Fruit fly (Drosophila melanogaster) whole organism, prepupa: ENCODE measurements around the gene CG17329.

Experiments
- Blimp-1 ChIP-seq: fragments of 200-800 bp; sonication (Bioruptor generic); optimal IDR thresholded peaks from 3 replicates; lab custom pipeline; 2017; ENCODE audit warnings: missing biosample characterization, missing genetic modification characterization, mild to moderate bottlenecking, moderate library complexity, missing genetic modification reagents
- CG10631 ChIP-seq: fragments of 200-800 bp; sonication (Bioruptor generic); optimal IDR thresholded peaks from 2 replicates; lab custom pipeline; 2016; ENCODE audit warnings: missing biosample characterization, missing genetic modification characterization
- CG10669 ChIP-seq: fragments of 200-800 bp; sonication (Bioruptor generic); optimal IDR thresholded peaks from 3 replicates; lab custom pipeline; 2018; ENCODE audit warnings: missing biosample characterization, mild to moderate bottlenecking, missing genetic modification characterization, moderate library complexity
- CG11294 ChIP-seq: fragments of 200-800 bp; sonication (Bioruptor generic); IDR thresholded peaks from 2 replicates; pipeline ENCODE4 v1.3.6; 2022; ENCODE audit warnings: missing biosample characterization, missing genetic modification characterization
- CG11762 ChIP-seq: fragments of 200-800 bp; sonication (Bioruptor generic); optimal IDR thresholded peaks from 3 replicates; lab custom pipeline; 2016; ENCODE audit warnings: missing biosample characterization, missing genetic modification characterization; ENCODE audit not compliant: insufficient read depth
- CG11902 ChIP-seq: fragments of 200-800 bp; sonication (Bioruptor generic); optimal IDR thresholded peaks from 3 replicates; lab custom pipeline; 2016; ENCODE audit warnings: missing biosample characterization, missing genetic modification characterization
- CG15336 ChIP-seq: fragments of 200-800 bp; sonication (Bioruptor generic); IDR thresholded peaks from 2 replicates; pipeline ENCODE4 v1.3.6; 2022; ENCODE audit warnings: missing biosample characterization, missing genetic modification characterization
- CG3919 ChIP-seq: fragments of 200-800 bp; sonication (Bioruptor generic); optimal IDR thresholded peaks from 3 replicates; lab custom pipeline; 2016; ENCODE audit warnings: missing biosample characterization, missing genetic modification characterization
- CG6163 ChIP-seq: fragments of 200-800 bp; sonication (Bioruptor generic); IDR thresholded peaks from 3 replicates; pipeline ENCODE4 v1.3.6; 2022; ENCODE audit warnings: missing biosample characterization, missing genetic modification characterization
- CG6276 ChIP-seq: fragments of 200-800 bp; sonication (Bioruptor generic); optimal IDR thresholded peaks from 2 replicates; lab custom pipeline; 2017; ENCODE audit warnings: missing biosample characterization, mild to moderate bottlenecking, missing genetic modification characterization
- CG6808 ChIP-seq: fragments of 200-800 bp; sonication (Bioruptor generic); optimal IDR thresholded peaks from 3 replicates; lab custom pipeline; 2017; ENCODE audit warnings: missing biosample characterization, missing genetic modification characterization, mild to moderate bottlenecking, moderate library complexity, missing genetic modification reagents
- CG6854 ChIP-seq: fragments of 200-800 bp; sonication (Bioruptor generic); optimal IDR thresholded peaks from 2 replicates; lab custom pipeline; 2017; ENCODE audit warnings: missing biosample characterization, mild to moderate bottlenecking, missing genetic modification characterization
- CG8632 ChIP-seq: fragments of 200-800 bp; sonication (Bioruptor generic); optimal IDR thresholded peaks from 3 replicates; lab custom pipeline; 2016; ENCODE audit warnings: missing biosample characterization, missing genetic modification characterization
- CG9139 ChIP-seq: fragments of 200-800 bp; sonication (Bioruptor generic); optimal IDR thresholded peaks from 3 replicates; lab custom pipeline; 2017; ENCODE audit warnings: missing biosample characterization, mild to moderate bottlenecking, missing genetic modification characterization
- Eip78C ChIP-seq: fragments of 200-800 bp; sonication (Bioruptor generic); peaks from one replicate; lab custom pipeline; 2016; ENCODE audit warnings: missing biosample characterization, missing genetic modification characterization
- Ets96B ChIP-seq: fragments of 200-800 bp; optimal IDR thresholded peaks from 2 replicates; lab custom pipeline; 2019; ENCODE audit warnings: missing biosample characterization, mild to moderate bottlenecking, missing genetic modification characterization, moderate library complexity
- Gug ChIP-seq: fragments of 200-800 bp; sonication (Bioruptor generic); IDR thresholded peaks from 2 replicates; pipeline ENCODE4 v1.3.6; 2022; ENCODE audit warnings: missing biosample characterization, missing genetic modification characterization
- Hr4 ChIP-seq: fragments of 200-800 bp; sonication (Bioruptor generic); optimal IDR thresholded peaks from 3 replicates; lab custom pipeline; 2016; ENCODE audit warnings: missing biosample characterization, missing genetic modification characterization
- Met ChIP-seq: fragments of 200-800 bp; sonication (Bioruptor generic); optimal IDR thresholded peaks from 3 replicates; lab custom pipeline; 2016; ENCODE audit warnings: missing biosample characterization, missing genetic modification characterization
- OdsH ChIP-seq: fragments of 200-800 bp; sonication (Bioruptor generic); optimal IDR thresholded peaks from 3 replicates; lab custom pipeline; 2016; ENCODE audit warnings: missing biosample characterization, missing genetic modification characterization
- Sox102F ChIP-seq: fragments of 200-800 bp; sonication (Bioruptor generic); optimal IDR thresholded peaks from 2 replicates; lab custom pipeline; 2016; ENCODE audit warnings: missing biosample characterization, mild to moderate bottlenecking, missing genetic modification characterization
- achi ChIP-seq: fragments of 200-800 bp; sonication (Bioruptor generic); optimal IDR thresholded peaks from 3 replicates; lab custom pipeline; 2016; ENCODE audit warnings: missing biosample characterization, missing genetic modification characterization
- acj6 ChIP-seq: fragments of 200-800 bp; sonication (Bioruptor generic); optimal IDR thresholded peaks from 3 replicates; lab custom pipeline; 2016; ENCODE audit warnings: missing biosample characterization, missing genetic modification characterization
- cyc ChIP-seq: fragments of 200-800 bp; sonication (Bioruptor generic); optimal IDR thresholded peaks from 3 replicates; lab custom pipeline; 2016; ENCODE audit warnings: missing biosample characterization, missing genetic modification characterization
- dac ChIP-seq: fragments of 200-800 bp; sonication (Bioruptor generic); optimal IDR thresholded peaks from 2 replicates; lab custom pipeline; 2017; ENCODE audit warnings: missing biosample characterization, mild to moderate bottlenecking, missing genetic modification characterization
- dsx ChIP-seq: fragments of 200-800 bp; optimal IDR thresholded peaks from 3 replicates; lab custom pipeline; 2019; ENCODE audit warnings: missing biosample characterization, mild to moderate bottlenecking, missing genetic modification characterization, moderate library complexity; ENCODE audit not compliant: poor library complexity, severe bottlenecking
- eg ChIP-seq: fragments of 200-800 bp; sonication (Bioruptor generic); IDR thresholded peaks from 3 replicates; pipeline ENCODE4 v1.3.6; 2022; ENCODE audit warnings: missing biosample characterization, missing genetic modification characterization
- esn ChIP-seq: fragments of 200-800 bp; sonication (Bioruptor generic); optimal IDR thresholded peaks from 2 replicates; lab custom pipeline; 2016; ENCODE audit warnings: missing biosample characterization, mild to moderate bottlenecking, missing genetic modification characterization, moderate library complexity
- fd59A ChIP-seq: fragments of 200-800 bp; sonication (Bioruptor generic); optimal IDR thresholded peaks from 2 replicates; lab custom pipeline; 2017; ENCODE audit warnings: missing biosample characterization, mild to moderate bottlenecking, missing genetic modification characterization, missing genetic modification reagents
- fd85E ChIP-seq: fragments of 200-800 bp; sonication (Bioruptor generic); optimal IDR thresholded peaks from 3 replicates; lab custom pipeline; 2016; ENCODE audit warnings: missing biosample characterization, missing genetic modification characterization
- fkh ChIP-seq: fragments of 200-800 bp; sonication (Bioruptor generic); optimal IDR thresholded peaks from 3 replicates; lab custom pipeline; 2017; ENCODE audit warnings: missing biosample characterization, mild to moderate bottlenecking, missing genetic modification characterization, moderate library complexity
- lz ChIP-seq: fragments of 200-800 bp; sonication (Bioruptor generic); optimal IDR thresholded peaks from 3 replicates; lab custom pipeline; 2016; ENCODE audit warnings: missing biosample characterization, missing genetic modification characterization
- net ChIP-seq: fragments of 200-800 bp; sonication (Bioruptor generic); optimal IDR thresholded peaks from 3 replicates; lab custom pipeline; 2016; ENCODE audit warnings: missing biosample characterization, missing genetic modification characterization
- pdm3 ChIP-seq: fragments of 200-800 bp; sonication (Bioruptor generic); optimal IDR thresholded peaks from 3 replicates; lab custom pipeline; 2016; ENCODE audit warnings: missing biosample characterization, missing genetic modification characterization
- salr ChIP-seq, 2 experiments: fragments of 200-800 bp; sonication (Bioruptor generic); optimal IDR thresholded peaks; 3 replicates each; lab custom pipeline; 2016 to 2018; ENCODE audit warnings: missing biosample characterization in 2 of 2, missing genetic modification characterization in 2 of 2, mild to moderate bottlenecking in 1 of 2
- ss ChIP-seq, 2 experiments: fragments of 200-800 bp; sonication (Bioruptor generic); optimal IDR thresholded peaks; 2 replicates in 1 of 2; 3 replicates in 1 of 2; lab custom pipeline; 2017 to 2018; ENCODE audit warnings: mild to moderate bottlenecking in 2 of 2, missing biosample characterization in 2 of 2, missing genetic modification characterization in 2 of 2, moderate library complexity in 1 of 2
- svp ChIP-seq: fragments of 200-800 bp; sonication (Bioruptor generic); peaks from one replicate; lab custom pipeline; 2016; ENCODE audit warnings: missing biosample characterization, missing genetic modification characterization
- topi ChIP-seq: fragments of 200-800 bp; sonication (Bioruptor generic); optimal IDR thresholded peaks from 3 replicates; lab custom pipeline; 2016; ENCODE audit warnings: missing biosample characterization, missing genetic modification characterization
- vri ChIP-seq: fragments of 200-800 bp; sonication (Bioruptor generic); optimal IDR thresholded peaks from 3 replicates; lab custom pipeline; 2016; ENCODE audit warnings: missing biosample characterization, mild to moderate bottlenecking, missing genetic modification characterization

The CG17329 gene

DNA sequence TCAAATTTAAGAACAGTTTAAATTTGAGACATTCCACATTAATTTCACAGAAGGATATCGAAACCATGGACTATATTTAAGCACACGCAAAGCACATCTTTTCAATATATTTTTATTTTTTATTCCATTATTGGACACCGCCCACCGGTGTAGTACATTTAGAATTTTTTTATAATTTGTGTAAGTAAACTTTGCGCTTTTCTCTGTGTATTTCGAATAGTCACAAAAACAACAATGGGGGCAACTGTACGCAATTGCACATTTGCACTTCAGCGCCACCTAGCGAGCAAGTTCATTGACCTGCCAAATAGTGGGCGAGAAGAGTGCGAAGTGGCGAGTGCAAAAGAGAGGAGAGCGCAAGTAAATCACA, 15.3 kb upstream of the CG17329 start (continued):
- TF ChIP-seq CG10631 (GFP tag; lab: Kevin White, UChicago) (peak; percentile 50), fd59A (GFP tag; lab: Kevin White, UChicago) (no peak), ss (GFP tag; optimal IDR thresholded peaks at IDR 0.05; lab: Kevin White, UChicago) (no peak), Eip78C (GFP tag; lab: Kevin White, UChicago) (peak; percentile 86), topi (GFP tag; lab: Kevin White, UChicago) (peak; percentile 52), eg (GFP tag; lab: Robert Waterston, UW) (peak; percentile 83), fkh (GFP tag; lab: Kevin White, UChicago) (no peak), fd85E (GFP tag; lab: Kevin White, UChicago) (no peak), dac (peak; percentile 72), dsx (GFP tag; lab: Kevin White, UChicago) (peak; percentile 31), esn (GFP tag; lab: Kevin White, UChicago) (peak; percentile 53), CG3919 (GFP tag; lab: Kevin White, UChicago) (peak; percentile 27), CG9139 (GFP tag; lab: Kevin White, UChicago) (no peak), CG11294 (GFP tag; lab: Robert Waterston, UW) (peak; percentile 59), lz (peak; percentile 30), pdm3 (peak; percentile 48), OdsH (peak; percentile 57), CG8632 (GFP tag; lab: Kevin White, UChicago) (peak; percentile 18), CG6163 (GFP tag; lab: Robert Waterston, UW) (peak; percentile 83), CG11762 (GFP tag; lab: Kevin White, UChicago) (peak; percentile 14), achi (GFP tag; lab: Kevin White, UChicago) (peak; percentile 43), net (GFP tag; lab: Kevin White, UChicago) (peak; percentile 32), Hr4 (GFP tag; lab: Kevin White, UChicago) (peak; percentile 90), Sox102F (peak; percentile 49), CG6276 (GFP tag; lab: Kevin White, UChicago) (peak; percentile 77), CG15336 (GFP tag; lab: Robert Waterston, UW) (peak; percentile 79)
- TF ChIP-seq, all 60 proteins: peak for 43

DNA sequence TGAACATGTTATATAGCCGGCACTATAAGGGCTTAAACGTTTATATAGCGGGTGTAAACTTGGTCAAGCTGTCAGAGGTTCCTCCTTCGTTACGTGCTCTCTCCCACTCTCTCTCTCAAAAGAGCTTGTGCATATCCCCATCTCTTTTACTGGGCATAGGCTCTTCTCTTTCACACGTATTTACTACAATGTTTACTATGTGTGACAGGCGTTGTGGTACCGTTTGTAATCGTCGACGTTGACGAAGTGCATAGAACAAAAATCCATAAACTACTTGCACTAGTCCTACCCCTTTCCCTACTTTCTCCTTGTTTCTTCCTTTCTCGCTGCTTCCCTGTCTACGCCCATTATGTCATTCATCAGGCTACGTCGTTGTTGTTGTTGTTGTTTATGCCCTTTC, 14.3 kb upstream of the CG17329 start:
- peak; percentile 38 for TF ChIP-seq fkh (GFP tag; lab: Kevin White, UChicago)
- peak; percentile 70 for TF ChIP-seq dsx (GFP tag; lab: Kevin White, UChicago)
- no peak for TF ChIP-seq CG11902
- TF ChIP-seq, all 60 proteins: peak for 2

DNA sequence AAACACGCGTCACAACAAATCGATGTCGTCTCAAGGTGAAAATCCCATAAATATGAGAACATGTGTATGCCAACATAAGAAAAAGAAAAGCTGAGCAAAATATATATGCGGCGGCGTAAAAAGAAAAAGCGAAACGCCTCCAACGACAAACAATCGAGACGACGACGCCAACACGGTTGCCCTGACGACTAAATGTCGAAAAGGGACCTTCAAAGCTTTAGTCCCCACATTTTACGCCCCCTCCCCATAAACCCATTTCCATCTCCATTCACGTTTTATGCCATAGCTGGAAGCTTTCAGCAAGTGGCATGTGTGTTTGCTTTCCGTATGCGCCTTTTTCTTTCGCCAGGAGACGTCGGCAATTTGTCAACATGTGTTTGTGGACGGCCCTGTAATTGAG, 13.2 kb upstream of the CG17329 start:
- no peak for TF ChIP-seq CG11294 (GFP tag; lab: Robert Waterston, UW)
- TF ChIP-seq Hr4 (GFP tag; lab: Kevin White, UChicago): no peak

DNA sequence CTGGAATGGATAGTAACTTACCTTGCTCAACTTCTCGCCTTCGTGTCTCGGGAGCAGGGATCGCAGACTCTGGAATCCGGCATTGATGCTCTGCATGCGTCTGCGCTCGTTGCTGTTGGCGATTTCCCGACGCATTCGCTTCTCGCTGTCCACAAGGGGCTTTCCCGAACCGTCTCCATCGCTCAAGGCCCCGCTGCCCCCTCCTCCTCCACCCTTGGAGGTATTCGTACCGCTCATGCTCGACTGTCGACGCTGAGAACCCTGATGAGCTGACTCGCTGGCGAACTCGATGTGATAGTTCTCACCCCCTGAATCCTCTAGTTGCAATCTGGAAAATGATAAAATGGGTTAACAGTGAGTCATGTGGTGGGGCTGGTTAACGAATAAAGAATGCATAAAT, 12.2 kb upstream of the CG17329 start:
- TF ChIP-seq svp (GFP tag; lab: Kevin White, UChicago) (no peak), Eip78C (GFP tag; lab: Kevin White, UChicago) (peak; percentile 45)

DNA sequence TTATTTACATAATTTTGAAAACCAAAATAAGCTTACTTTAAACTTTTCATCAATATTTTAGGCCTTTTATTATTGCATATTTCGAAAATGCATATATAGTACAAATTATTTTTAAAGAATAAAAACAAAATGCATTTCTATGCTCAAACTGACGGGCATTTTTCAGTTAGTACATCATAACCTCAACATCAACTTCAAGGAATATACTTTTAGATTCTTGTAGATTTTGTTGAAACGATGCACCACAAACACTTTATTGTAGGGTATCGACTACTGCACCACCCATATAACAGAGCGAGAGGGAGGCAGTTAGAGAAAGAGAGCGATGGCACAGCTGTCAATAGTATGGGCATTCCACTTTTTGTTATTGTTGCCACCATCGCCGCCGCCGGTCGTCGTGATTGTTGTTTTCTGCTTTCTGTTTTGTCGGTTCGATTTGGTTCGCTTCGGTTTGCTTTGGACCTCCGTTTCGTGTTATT, 11.3 kb upstream of the CG17329 start:
- TF ChIP-seq acj6 (GFP tag; lab: Kevin White, UChicago): peak; percentile 91
- peak; percentile 95 for TF ChIP-seq CG10631 (GFP tag; lab: Kevin White, UChicago)
- peak; percentile 82 for TF ChIP-seq eg (GFP tag; lab: Robert Waterston, UW)
- peak; percentile 90 for TF ChIP-seq Ets96B
- peak; percentile 52 for TF ChIP-seq cyc (GFP tag; lab: Kevin White, UChicago)
- peak; percentile 81 for TF ChIP-seq Met (GFP tag; lab: Kevin White, UChicago)
- peak; percentile 81 for TF ChIP-seq dsx (GFP tag; lab: Kevin White, UChicago)
- TF ChIP-seq lz: peak; percentile 79
- TF ChIP-seq Eip78C (GFP tag; lab: Kevin White, UChicago): peak; percentile 97
- TF ChIP-seq CG6808 (GFP tag; lab: Kevin White, UChicago): peak; percentile 83
- peak; percentile 93 for TF ChIP-seq achi (GFP tag; lab: Kevin White, UChicago)
- TF ChIP-seq svp (GFP tag; lab: Kevin White, UChicago): peak; percentile 79
- TF ChIP-seq fd59A (GFP tag; lab: Kevin White, UChicago): peak; percentile 89
- peak; percentile 93 for TF ChIP-seq dac
- peak; percentile 93 for TF ChIP-seq OdsH
- TF ChIP-seq salr (GFP tag; optimal IDR thresholded peaks at IDR 0.05; lab: Kevin White, UChicago): peak; percentile 72 to 98
- peak; percentile 83 for TF ChIP-seq CG10669 (GFP tag; lab: Kevin White, UChicago)
- peak; percentile 41 for TF ChIP-seq CG9139 (GFP tag; lab: Kevin White, UChicago)
- peak; percentile 40 for TF ChIP-seq vri (GFP tag; lab: Kevin White, UChicago)
- peak; percentile 89 for TF ChIP-seq CG3919 (GFP tag; lab: Kevin White, UChicago)
- peak; percentile 63 for TF ChIP-seq fkh (GFP tag; lab: Kevin White, UChicago)
- TF ChIP-seq Blimp-1: peak; percentile 7
- TF ChIP-seq ss (GFP tag; optimal IDR thresholded peaks at IDR 0.05; lab: Kevin White, UChicago): peak; percentile 71 to 74
- TF ChIP-seq CG6854 (GFP tag; lab: Kevin White, UChicago): peak; percentile 35
- TF ChIP-seq esn (GFP tag; lab: Kevin White, UChicago): peak; percentile 75
- peak; percentile 84 for TF ChIP-seq Gug (GFP tag; lab: Robert Waterston, UW)
- TF ChIP-seq CG11902: peak; percentile 55
- TF ChIP-seq CG15336 (GFP tag; lab: Robert Waterston, UW): peak; percentile 94
